Fruit fly (Drosophila melanogaster): Measurements from ENCODE around the gene Ir7f.
A peak's percentile ranks its signal among the peaks of the same experiment; 100 is the strongest.

DNA sequence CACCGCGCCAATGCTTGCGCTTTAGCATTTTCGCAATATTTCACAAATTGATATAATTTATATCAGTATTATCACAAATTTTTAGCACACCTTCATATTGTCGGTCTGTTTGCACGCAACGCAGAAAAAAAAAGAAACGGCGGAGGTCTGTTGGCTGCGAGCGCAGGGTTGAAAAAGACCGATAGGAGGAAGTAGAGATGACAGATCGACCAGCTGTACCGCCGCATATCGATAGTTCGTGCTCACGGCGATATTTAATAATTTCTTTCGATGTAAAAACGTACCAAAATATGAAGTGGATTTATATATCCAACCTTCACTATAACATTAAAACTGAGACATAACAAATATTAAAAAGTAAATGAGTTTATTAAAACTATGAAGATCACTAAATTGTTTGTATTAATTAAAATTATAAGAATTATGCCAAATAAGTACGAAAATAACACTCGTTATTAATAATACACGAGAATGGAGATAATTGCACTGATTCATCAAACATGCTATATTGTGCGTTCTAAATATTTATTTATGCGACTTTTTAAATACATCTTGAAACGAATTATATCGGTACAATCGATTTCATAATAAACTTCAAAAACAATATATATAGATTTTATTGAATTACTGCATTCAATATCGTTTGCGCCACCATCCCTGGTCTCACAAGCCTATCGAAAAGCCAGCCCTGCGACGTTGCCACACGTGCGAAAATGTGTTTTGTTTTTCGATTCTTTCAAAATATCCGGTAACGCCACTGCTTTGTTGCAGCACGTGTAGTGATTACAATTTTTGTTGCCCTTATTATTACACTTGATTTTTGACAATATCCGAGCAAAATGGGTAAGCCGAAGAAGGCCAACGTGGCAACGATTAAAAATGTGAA is 17.6 kb upstream of the Ir7f start, which contains the start of the genes RpS6 and bys:
- TF ChIP-seq Crg-1 (GFP tag; optimal IDR thresholded peaks at IDR 0.05) (peak; percentile 20), CG1620 (GFP tag; optimal IDR thresholded peaks at IDR 0.05) (peak; percentile 63), cnc (optimal IDR thresholded peaks at IDR 0.05) (no peak)
